Fruit fly (Drosophila melanogaster): Measurements from ENCODE around the gene CG31457.

CG31457 gene

dm6 chr3R:23127796-23128195 lies at the start of gene CG31457:
Gene CG31457, minus strand, starts transcription at chr3R:23127981.
- TF ChIP-seq CG17801 (GFP tag; optimal IDR thresholded peaks at IDR 0.05; ENCODE audit: partially characterized antibody): no peak

dm6 chr3R:23177457-23177856 lies 49.7 kb upstream of the CG31457 start:
- TF ChIP-seq CG17801 (GFP tag; optimal IDR thresholded peaks at IDR 0.05; ENCODE audit: partially characterized antibody): no peak

- no peak for TF ChIP-seq CG17801 (GFP tag; optimal IDR thresholded peaks at IDR 0.05; ENCODE audit: partially characterized antibody)
These were observed 48.8 kb upstream of the CG31457 start for dm6 chr3R:23176445-23177087.

- no peak for TF ChIP-seq CG17801 (GFP tag; optimal IDR thresholded peaks at IDR 0.05; ENCODE audit: partially characterized antibody)
These were observed 47.6 kb upstream of the CG31457 start for dm6 chr3R:23175376-23175775.

dm6 chr3R:23174739-23175138 lies 47.0 kb upstream of the CG31457 start:
- TF ChIP-seq CG17801 (GFP tag; optimal IDR thresholded peaks at IDR 0.05; ENCODE audit: partially characterized antibody): no peak

- TF ChIP-seq CG17801 (GFP tag; optimal IDR thresholded peaks at IDR 0.05; ENCODE audit: partially characterized antibody): peak; percentile 56
These were observed 45.7 kb upstream of the CG31457 start, which contains the start of gene CG46310 for dm6 chr3R:23173393-23173981. Gene CG46310, plus strand, starts transcription at chr3R:23173873.

dm6 chr3R:23171867-23172266 lies 44.1 kb upstream of the CG31457 start:
- TF ChIP-seq CG17801 (GFP tag; optimal IDR thresholded peaks at IDR 0.05; ENCODE audit: partially characterized antibody): no peak

- no peak for TF ChIP-seq CG17801 (GFP tag; optimal IDR thresholded peaks at IDR 0.05; ENCODE audit: partially characterized antibody)
These were observed 42.6 kb upstream of the CG31457 start for dm6 chr3R:23170335-23170734.

- TF ChIP-seq CG17801 (GFP tag; optimal IDR thresholded peaks at IDR 0.05; ENCODE audit: partially characterized antibody): no peak
These were observed 39.9 kb upstream of the CG31457 start, which contains the start of gene Irk1 for dm6 chr3R:23167507-23168324. Gene Irk1, plus strand, starts transcription at chr3R:23168317.

dm6 chr3R:23164630-23165029 lies 36.8 kb upstream of the CG31457 start:
- no peak for TF ChIP-seq CG17801 (GFP tag; optimal IDR thresholded peaks at IDR 0.05; ENCODE audit: partially characterized antibody)

dm6 chr3R:23164134-23164533 lies 36.4 kb upstream of the CG31457 start:
- TF ChIP-seq CG17801 (GFP tag; optimal IDR thresholded peaks at IDR 0.05; ENCODE audit: partially characterized antibody): no peak

- no peak for TF ChIP-seq CG17801 (GFP tag; optimal IDR thresholded peaks at IDR 0.05; ENCODE audit: partially characterized antibody)
These were observed 33.6 kb upstream of the CG31457 start, which contains the start of gene CG13829 for dm6 chr3R:23161288-23161870. Gene CG13829, minus strand, starts transcription at chr3R:23161338.

dm6 chr3R:23159289-23159956 lies 31.6 kb upstream of the CG31457 start, which contains the start of gene VhaAC39-2:
Gene VhaAC39-2, minus strand, starts transcription at chr3R:23159316.
- no peak for TF ChIP-seq CG17801 (GFP tag; optimal IDR thresholded peaks at IDR 0.05; ENCODE audit: partially characterized antibody)

- TF ChIP-seq CG17801 (GFP tag; optimal IDR thresholded peaks at IDR 0.05; ENCODE audit: partially characterized antibody): peak; percentile 39
These were observed 29.9 kb upstream of the CG31457 start, which contains the start of gene unk for dm6 chr3R:23157664-23158151. Gene unk, minus strand, starts transcription at chr3R:23157862.
